Fruit fly (Drosophila melanogaster) whole organism, adult: ENCODE results near the gene CG11811.

Experiments used
- CG14711 ChIP-seq: fragments of 200-800 bp; sonication (Bioruptor generic); optimal IDR thresholded peaks from 2 replicates; lab custom pipeline; 2018; ENCODE audit warnings: missing biosample characterization, mild to moderate bottlenecking, missing genetic modification characterization, moderate library complexity
- Crg-1 ChIP-seq: fragments of 200-800 bp; sonication (Bioruptor generic); optimal IDR thresholded peaks from 2 replicates; lab custom pipeline; 2016; ENCODE audit warnings: missing biosample characterization, missing genetic modification characterization
- Hr96 ChIP-seq: fragments of 200-800 bp; sonication (Bioruptor generic); optimal IDR thresholded peaks from 2 replicates; lab custom pipeline; 2016; ENCODE audit warnings: missing biosample characterization, missing genetic modification characterization
- Mnt ChIP-seq: fragments of 200-800 bp; sonication (Bioruptor generic); optimal IDR thresholded peaks from 2 replicates; lab custom pipeline; 2016; ENCODE audit warnings: missing biosample characterization, mild to moderate bottlenecking, missing genetic modification characterization
- kay ChIP-seq: fragments of 200-800 bp; sonication (Bioruptor generic); peaks from one replicate; lab custom pipeline; 2016; ENCODE audit warnings: missing biosample characterization, missing genetic modification characterization, borderline replicate concordance
- toe ChIP-seq: fragments of 200-800 bp; sonication (Bioruptor generic); optimal IDR thresholded peaks from 2 replicates; lab custom pipeline; 2016; ENCODE audit warnings: missing biosample characterization, missing genetic modification characterization

DNA sequence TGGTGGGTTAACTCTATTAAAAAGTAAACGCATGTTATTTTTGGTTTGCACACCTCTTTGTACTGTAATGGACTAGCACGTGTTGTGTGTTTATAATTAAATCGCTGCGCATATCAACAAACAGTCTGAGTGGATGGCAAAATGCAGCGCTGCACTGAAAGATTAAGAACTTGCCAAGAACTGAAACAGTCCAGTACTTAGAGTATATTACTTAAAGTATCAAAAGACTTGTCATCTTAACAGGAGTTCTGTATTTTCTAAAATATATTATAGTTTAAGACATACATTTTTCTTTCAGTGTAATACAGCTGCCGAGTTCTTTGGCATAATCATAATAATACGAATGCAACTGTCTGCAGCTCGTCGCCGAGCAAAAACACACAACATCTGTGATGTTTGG lies 42.4 kb upstream of the CG11811 start:
- TF ChIP-seq Mnt (GFP tag; lab: Kevin White, UChicago) (no peak), toe (GFP tag; lab: Kevin White, UChicago) (no peak), kay (GFP tag; lab: Kevin White, UChicago) (no peak), Hr96 (no peak), CG14711 (tag; lab: Kevin White, UChicago) (no peak), Crg-1 (no peak)
